Worm (Caenorhabditis elegans): ENCODE measurements around the gene bus-2.

bus-2 gene

ce11 chrIV:1707960-1708359 is 8.3 kb downstream of the bus-2 start:
- TF ChIP-seq saeg-2 (GFP tag; IDR thresholded peaks at IDR 0.05) (no peak), aha-1 (tag) (peak; percentile 49)

ce11 chrIV:1708426-1708826 is 8.7 kb downstream of the bus-2 start:
- TF ChIP-seq snpc-1.2 (GFP tag; IDR thresholded peaks at IDR 0.05) = peak; percentile 56; the same call in 1 of the 2 replicates
- TF ChIP-seq jun-1 (tag; optimal IDR thresholded peaks at IDR 0.05) = no peak
- no peak for TF ChIP-seq daf-16 (GFP tag; optimal IDR thresholded peaks at IDR 0.05)
- TF ChIP-seq daf-16 (tag; optimal IDR thresholded peaks at IDR 0.05) = peak; percentile 30
- TF ChIP-seq ama-1 (optimal IDR thresholded peaks at IDR 0.05) = peak; percentile 67
- TF ChIP-seq lin-13 (GFP tag; optimal IDR thresholded peaks at IDR 0.05) = peak; percentile 35
- TF ChIP-seq duxl-1 (tag; optimal IDR thresholded peaks at IDR 0.05; ENCODE audit: poor library complexity) = peak; percentile 20
- TF ChIP-seq nhr-48 (tag; optimal IDR thresholded peaks at IDR 0.05) = peak; percentile 5
- TF ChIP-seq nhr-77 (tag; optimal IDR thresholded peaks at IDR 0.05) = no peak
- TF ChIP-seq lin-38 (GFP tag; IDR thresholded peaks at IDR 0.05) = peak; percentile 67
- TF ChIP-seq nhr-25 (tag; optimal IDR thresholded peaks at IDR 0.05; ENCODE audit: borderline replicate concordance, insufficient read depth) = peak; percentile 5
- TF ChIP-seq mes-2 (tag; optimal IDR thresholded peaks at IDR 0.05; ENCODE audit: poor library complexity, severe bottlenecking) = peak; percentile 20
- no peak for TF ChIP-seq ceh-32 (tag; optimal IDR thresholded peaks at IDR 0.05; ENCODE audit: poor library complexity)
- TF ChIP-seq nhr-11 (tag; optimal IDR thresholded peaks at IDR 0.05) = no peak
- peak; percentile 52 for TF ChIP-seq F49E8.2 (tag; optimal IDR thresholded peaks at IDR 0.05; ENCODE audit: borderline replicate concordance)
- TF ChIP-seq pha-4 (GFP tag; IDR thresholded peaks at IDR 0.05) = peak; percentile 65; the same call in 1 of the 2 replicates
- TF ChIP-seq pha-4 (tag; optimal IDR thresholded peaks at IDR 0.05) = no peak
- 0 out of 2 replicates have a peak, but pooled peaks have one; percentile 37 for TF ChIP-seq Y48G9A.11 (GFP tag; IDR thresholded peaks at IDR 0.05)
- no peak for TF ChIP-seq zfp-3 (GFP tag; conservative IDR thresholded peaks at IDR 0.05)
- no peak for TF ChIP-seq fkh-10 (GFP tag; optimal IDR thresholded peaks at IDR 0.05)
- peak in 1 of 2 experiments; percentile 68 for TF ChIP-seq unc-62 (GFP tag; optimal IDR thresholded peaks at IDR 0.05 in 1 of 2)
- TF ChIP-seq unc-62 (tag; optimal IDR thresholded peaks at IDR 0.05) = no peak
- TF ChIP-seq dmd-8 (GFP tag; IDR thresholded peaks at IDR 0.05) = 0 out of 2 replicates have a peak, but pooled peaks have one; percentile 53
- TF ChIP-seq ceh-82 (tag; optimal IDR thresholded peaks at IDR 0.05) = no peak
- TF ChIP-seq T26A8.4 (GFP tag; IDR thresholded peaks at IDR 0.05) = peak; percentile 46
- TF ChIP-seq nhr-237 (tag; optimal IDR thresholded peaks at IDR 0.05) = no peak
- 0 out of 2 replicates have a peak, but pooled peaks have one; percentile 5 for TF ChIP-seq arid-1 (GFP tag; conservative IDR thresholded peaks at IDR 0.05)
- TF ChIP-seq dve-1 (tag; optimal IDR thresholded peaks at IDR 0.05; ENCODE audit: insufficient read depth) = peak; percentile 44
- TF ChIP-seq Y105C5A.15 (GFP tag; IDR thresholded peaks at IDR 0.05) = no peak
- TF ChIP-seq ZK546.5 (tag; optimal IDR thresholded peaks at IDR 0.05) = peak in 1 of 2 experiments; percentile 46
- no peak for TF ChIP-seq pqm-1 (tag; optimal IDR thresholded peaks at IDR 0.05)

- TF ChIP-seq dmd-8 (GFP tag; IDR thresholded peaks at IDR 0.05) (0 out of 2 replicates have a peak, but pooled peaks have one; percentile 42), set-16 (GFP tag; IDR thresholded peaks at IDR 0.05) (peak; percentile 96), egl-43 (GFP tag; IDR thresholded peaks at IDR 0.05) (0 out of 2 replicates have a peak, but pooled peaks have one; percentile 6), ceh-28 (tag; optimal IDR thresholded peaks at IDR 0.05) (no peak)
Measured at ce11 chrIV:1709002-1709401, 9.3 kb downstream of the bus-2 start.

ce11 chrIV:1709695-1710315 is 10.1 kb downstream of the bus-2 start, which contains the start of the genes pbs-1 and K08D12.3:
pbs-1 (minus strand) TSS chrIV:1709745.
K08D12.3 (plus strand) TSS chrIV:1710265.
- TF ChIP-seq nhr-237 (tag; optimal IDR thresholded peaks at IDR 0.05) = no peak
- peak; percentile 76 for TF ChIP-seq T26A8.4 (GFP tag; IDR thresholded peaks at IDR 0.05)
- TF ChIP-seq attf-4 (tag; optimal IDR thresholded peaks at IDR 0.05) = no peak
- TF ChIP-seq hif-1 (tag; optimal IDR thresholded peaks at IDR 0.05) = peak in 1 of 2 experiments; percentile 75
- no peak for TF ChIP-seq ceh-82 (tag; optimal IDR thresholded peaks at IDR 0.05)
- no peak for TF ChIP-seq pqm-1 (tag; optimal IDR thresholded peaks at IDR 0.05)
- TF ChIP-seq nhr-41 (GFP tag; IDR thresholded peaks at IDR 0.05) = no peak
- peak; percentile 6 for TF ChIP-seq nhr-48 (tag; optimal IDR thresholded peaks at IDR 0.05)
- peak; percentile 62 for TF ChIP-seq nhr-6 (tag; optimal IDR thresholded peaks at IDR 0.05)
- TF ChIP-seq madf-9 (GFP tag; conservative IDR thresholded peaks at IDR 0.05) = no peak
- TF ChIP-seq zip-2 (tag; optimal IDR thresholded peaks at IDR 0.05) = no peak
- TF ChIP-seq Y105C5A.15 (GFP tag; IDR thresholded peaks at IDR 0.05) = no peak
- no peak for TF ChIP-seq fkh-10 (GFP tag; optimal IDR thresholded peaks at IDR 0.05)
- TF ChIP-seq gei-8 (GFP tag; optimal IDR thresholded peaks at IDR 0.05) = no peak
- no peak for TF ChIP-seq nhr-10 (tag; optimal IDR thresholded peaks at IDR 0.05)
- TF ChIP-seq hlh-30 (tag; optimal IDR thresholded peaks at IDR 0.05; ENCODE audit: insufficient read depth) = peak; percentile 75
- no peak for TF ChIP-seq zag-1 (tag; optimal IDR thresholded peaks at IDR 0.05)
- TF ChIP-seq dve-1 (tag; optimal IDR thresholded peaks at IDR 0.05; ENCODE audit: insufficient read depth) = peak; percentile 88
